Worm (Caenorhabditis elegans) whole organism, early embryonic: ENCODE results near the gene T15B7.1.

ENCODE experiments used
- B0310.2 ChIP-seq: sonication (generic microtip); optimal IDR thresholded peaks from 2 replicates; lab custom pipeline; 2016; ENCODE audit warnings: mild to moderate bottlenecking, missing genetic modification characterization, missing compliant biosample characterization
- F13C5.2 ChIP-seq: sonication (generic microtip); optimal IDR thresholded peaks from 2 replicates; lab custom pipeline; 2017; ENCODE audit warnings: mild to moderate bottlenecking, missing genetic modification characterization, inconsistent platforms, missing compliant biosample characterization
- aly-1 ChIP-seq: sonication (generic microtip); optimal IDR thresholded peaks from 2 replicates; lab custom pipeline; 2016; ENCODE audit warnings: missing genetic modification characterization, missing compliant biosample characterization
- ama-1 ChIP-seq: fragments of 150-350 bp; optimal IDR thresholded peaks from 2 replicates; lab custom pipeline; 2014
- ceh-13 ChIP-seq: fragments of 200-800 bp; sonication (Bioruptor generic); optimal IDR thresholded peaks from 2 replicates; lab custom pipeline; 2018; ENCODE audit warnings: mild to moderate bottlenecking, missing genetic modification characterization, missing compliant biosample characterization
- ceh-36 ChIP-seq: sonication (generic microtip); optimal IDR thresholded peaks from 2 replicates; lab custom pipeline; 2016; ENCODE audit warnings: missing genetic modification characterization, inconsistent platforms, missing compliant biosample characterization
- ets-7 ChIP-seq: sonication (generic microtip); optimal IDR thresholded peaks from 2 replicates; lab custom pipeline; 2016; ENCODE audit warnings: missing genotype, missing genetic modification characterization, missing compliant biosample characterization
- flt-1 ChIP-seq: fragments of 200-800 bp; sonication (Bioruptor generic); IDR thresholded peaks from 2 replicates; pipeline ENCODE4 v1.3.6; 2022; ENCODE audit warnings: missing genetic modification characterization, missing compliant biosample characterization
- hmbx-1 ChIP-seq: sonication (generic microtip); optimal IDR thresholded peaks from 2 replicates; lab custom pipeline; 2016; ENCODE audit warnings: mild to moderate bottlenecking, missing genetic modification characterization, missing compliant biosample characterization
- hmg-4 ChIP-seq: fragments of 200-800 bp; sonication (Bioruptor generic); optimal IDR thresholded peaks from 2 replicates; lab custom pipeline; 2018; ENCODE audit warnings: mild to moderate bottlenecking, missing genetic modification characterization, missing compliant biosample characterization
- hnd-1 ChIP-seq: sonication (generic microtip); optimal IDR thresholded peaks from 2 replicates; lab custom pipeline; 2016; ENCODE audit warnings: missing genetic modification characterization, missing compliant biosample characterization
- pes-1 ChIP-seq: fragments of 200-800 bp; sonication (Bioruptor generic); IDR thresholded peaks from 2 replicates; pipeline ENCODE4 v1.3.6; 2022; ENCODE audit warnings: missing genetic modification reagents, missing genetic modification characterization, missing compliant biosample characterization
- scrt-1 ChIP-seq: fragments of 200-800 bp; sonication (Bioruptor generic); IDR thresholded peaks from 2 replicates; pipeline ENCODE4 v1.3.6; 2022; ENCODE audit warnings: missing genetic modification characterization, missing compliant biosample characterization
- sea-1 ChIP-seq: fragments of 200-800 bp; sonication (Bioruptor generic); conservative IDR thresholded peaks from 2 replicates; pipeline ENCODE4 v1.3.6; 2022; ENCODE audit warnings: missing genetic modification characterization, missing compliant biosample characterization
- tbx-11 ChIP-seq: fragments of 200-800 bp; sonication (Bioruptor generic); IDR thresholded peaks from 2 replicates; pipeline ENCODE4 v1.3.6; 2022; ENCODE audit warnings: missing genetic modification characterization, missing compliant biosample characterization
- tbx-37 ChIP-seq: fragments of 200-800 bp; sonication (Bioruptor generic); conservative IDR thresholded peaks from 2 replicates; pipeline ENCODE4 v1.3.6; 2022; ENCODE audit warnings: missing genetic modification reagents, missing genetic modification characterization, missing compliant biosample characterization
- tra-4 ChIP-seq: sonication (generic microtip); optimal IDR thresholded peaks from 2 replicates; lab custom pipeline; 2017; ENCODE audit warnings: missing genetic modification characterization, missing compliant biosample characterization

T15B7.1 gene

ce11 chrV:6880623-6881022 lies 38.1 kb downstream of the T15B7.1 start:
- TF ChIP-seq hmg-4 (GFP tag; lab: Kevin White, UChicago) (peak; percentile 83), scrt-1 (no peak), aly-1 (tag; lab: Kevin White, UChicago) (peak; percentile 46), F13C5.2 (peak; percentile 68), hnd-1 (tag; lab: Kevin White, UChicago) (no peak), flt-1 (GFP tag; lab: Robert Waterston, UW) (peak; percentile 23; the same call in 1 of the 2 replicates), hmbx-1 (no peak), ama-1 (no peak), tra-4 (tag; lab: Kevin White, UChicago) (no peak), ceh-36 (tag; lab: Kevin White, UChicago) (peak; percentile 47), tbx-37 (GFP tag; lab: Robert Waterston, UW) (0 out of 2 replicates have a peak, but pooled peaks have one; percentile 39), ets-7 (no peak), B0310.2 (tag; lab: Kevin White, UChicago) (no peak), sea-1 (GFP tag; lab: Robert Waterston, UW) (no peak), tbx-11 (GFP tag; lab: Robert Waterston, UW) (no peak), ceh-13 (no peak), pes-1 (no peak)

- no peak for TF ChIP-seq ceh-13
- TF ChIP-seq hmg-4 (GFP tag; lab: Kevin White, UChicago), result no peak
- TF ChIP-seq tra-4 (tag; lab: Kevin White, UChicago), result no peak
- TF ChIP-seq ama-1, result no peak
- no peak for TF ChIP-seq B0310.2 (tag; lab: Kevin White, UChicago)
Measured at ce11 chrV:6881038-6881437, 38.5 kb downstream of the T15B7.1 start, which contains the start of gene unc-70. Gene unc-70 (plus strand): TSS chrV:6881338.

- no peak for TF ChIP-seq ama-1
- no peak for TF ChIP-seq ceh-36 (tag; lab: Kevin White, UChicago)
- TF ChIP-seq scrt-1, result no peak
- TF ChIP-seq hmg-4 (GFP tag; lab: Kevin White, UChicago), result no peak
- no peak for TF ChIP-seq F13C5.2
- no peak for TF ChIP-seq hnd-1 (tag; lab: Kevin White, UChicago)
- no peak for TF ChIP-seq tbx-11 (GFP tag; lab: Robert Waterston, UW)
- no peak for TF ChIP-seq flt-1 (GFP tag; lab: Robert Waterston, UW)
- TF ChIP-seq sea-1 (GFP tag; lab: Robert Waterston, UW), result no peak
- no peak for TF ChIP-seq tbx-37 (GFP tag; lab: Robert Waterston, UW)
- no peak for TF ChIP-seq B0310.2 (tag; lab: Kevin White, UChicago)
- TF ChIP-seq aly-1 (tag; lab: Kevin White, UChicago), result no peak
Measured at ce11 chrV:6881735-6882134, 39.2 kb downstream of the T15B7.1 start.

ce11 chrV:6882452-6882939 lies 40.0 kb downstream of the T15B7.1 start:
- no peak for TF ChIP-seq tbx-11 (GFP tag; lab: Robert Waterston, UW)

- TF ChIP-seq tbx-11 (GFP tag; lab: Robert Waterston, UW) (no peak), flt-1 (GFP tag; lab: Robert Waterston, UW) (no peak), ets-7 (no peak), hmbx-1 (no peak), tra-4 (tag; lab: Kevin White, UChicago) (no peak), pes-1 (no peak), hmg-4 (GFP tag; lab: Kevin White, UChicago) (no peak), ceh-36 (tag; lab: Kevin White, UChicago) (no peak), sea-1 (GFP tag; lab: Robert Waterston, UW) (no peak), F13C5.2 (no peak), scrt-1 (no peak), aly-1 (tag; lab: Kevin White, UChicago) (no peak), ceh-13 (no peak), hnd-1 (tag; lab: Kevin White, UChicago) (no peak), B0310.2 (tag; lab: Kevin White, UChicago) (no peak), ama-1 (no peak), tbx-37 (GFP tag; lab: Robert Waterston, UW) (no peak)
Measured at ce11 chrV:6885070-6885469, 42.5 kb downstream of the T15B7.1 start.

- TF ChIP-seq hnd-1 (tag; lab: Kevin White, UChicago) (peak; percentile 68), hmbx-1 (peak; percentile 61), aly-1 (tag; lab: Kevin White, UChicago) (peak; percentile 88), tra-4 (tag; lab: Kevin White, UChicago) (peak; percentile 50), sea-1 (GFP tag; lab: Robert Waterston, UW) (peak; percentile 82), scrt-1 (peak; percentile 78), hmg-4 (GFP tag; lab: Kevin White, UChicago) (peak; percentile 89), ceh-13 (peak; percentile 28), flt-1 (GFP tag; lab: Robert Waterston, UW) (peak; percentile 79), pes-1 (peak; percentile 85), F13C5.2 (peak; percentile 87), tbx-11 (GFP tag; lab: Robert Waterston, UW) (peak; percentile 76), ceh-36 (tag; lab: Kevin White, UChicago) (peak; percentile 70), B0310.2 (tag; lab: Kevin White, UChicago) (peak; percentile 83), ets-7 (peak; percentile 46), tbx-37 (GFP tag; lab: Robert Waterston, UW) (peak; percentile 79), ama-1 (peak; percentile 87)
Measured at ce11 chrV:6888828-6889227, 46.3 kb downstream of the T15B7.1 start.

- no peak for TF ChIP-seq ceh-13
- TF ChIP-seq tbx-37 (GFP tag; lab: Robert Waterston, UW), result no peak
- TF ChIP-seq ceh-36 (tag; lab: Kevin White, UChicago), result no peak
- TF ChIP-seq B0310.2 (tag; lab: Kevin White, UChicago), result no peak
- TF ChIP-seq hnd-1 (tag; lab: Kevin White, UChicago), result no peak
- no peak for TF ChIP-seq hmbx-1
- TF ChIP-seq ama-1, result no peak
- no peak for TF ChIP-seq sea-1 (GFP tag; lab: Robert Waterston, UW)
- no peak for TF ChIP-seq aly-1 (tag; lab: Kevin White, UChicago)
Measured at ce11 chrV:6893681-6894080, 51.1 kb downstream of the T15B7.1 start.
